Fruit fly (Drosophila melanogaster): ENCODE data around the gene RtcB.

RtcB gene

DNA sequence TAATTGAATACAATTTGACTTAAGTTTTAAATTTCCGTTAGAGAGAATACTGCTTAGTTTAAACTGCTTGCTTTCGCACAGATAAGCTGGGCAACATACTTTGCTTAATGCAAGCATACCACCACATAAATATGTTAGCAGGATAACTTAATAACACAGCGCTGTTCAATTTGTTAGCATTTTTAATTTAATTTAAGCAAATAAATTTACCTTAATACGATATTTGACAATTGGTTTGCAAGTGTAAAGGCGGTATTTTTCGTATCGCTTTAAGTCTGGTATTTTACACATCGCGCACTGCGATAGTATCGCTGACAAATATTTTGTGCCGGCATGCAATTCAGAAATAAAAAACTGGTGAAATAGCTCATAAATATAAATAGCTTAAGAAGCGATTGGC lies at the start of gene RtcB:
Gene RtcB, plus strand, starts transcription at position 301 of the 400 bp plus-strand sequence.
- TF ChIP-seq CG8478 (optimal IDR thresholded peaks at IDR 0.05) (no peak), CTCF (optimal IDR thresholded peaks at IDR 0.05) (peak; percentile 30 to 37)

DNA sequence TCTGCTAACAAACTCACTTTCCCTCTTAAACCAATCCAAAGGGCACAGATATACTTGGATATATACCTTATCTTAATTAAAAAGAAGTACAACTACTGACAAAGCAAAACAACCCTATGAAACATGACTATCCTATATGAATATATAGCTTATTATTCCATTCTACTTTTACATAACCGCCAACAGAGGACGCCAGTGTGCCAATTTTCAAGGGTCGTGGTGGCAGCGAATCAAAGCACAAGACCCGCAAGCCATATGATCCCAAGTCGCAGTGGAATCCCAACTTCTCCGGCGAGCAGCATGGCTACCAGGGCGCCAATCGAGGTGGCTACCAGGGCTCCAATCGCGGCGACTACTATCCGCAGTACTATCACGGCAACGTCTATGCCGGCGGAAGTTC lies 48.1 kb upstream of the RtcB start:
- TF ChIP-seq CTCF (optimal IDR thresholded peaks at IDR 0.05) (peak; percentile 59 to 67), CG8478 (optimal IDR thresholded peaks at IDR 0.05) (no peak)

DNA sequence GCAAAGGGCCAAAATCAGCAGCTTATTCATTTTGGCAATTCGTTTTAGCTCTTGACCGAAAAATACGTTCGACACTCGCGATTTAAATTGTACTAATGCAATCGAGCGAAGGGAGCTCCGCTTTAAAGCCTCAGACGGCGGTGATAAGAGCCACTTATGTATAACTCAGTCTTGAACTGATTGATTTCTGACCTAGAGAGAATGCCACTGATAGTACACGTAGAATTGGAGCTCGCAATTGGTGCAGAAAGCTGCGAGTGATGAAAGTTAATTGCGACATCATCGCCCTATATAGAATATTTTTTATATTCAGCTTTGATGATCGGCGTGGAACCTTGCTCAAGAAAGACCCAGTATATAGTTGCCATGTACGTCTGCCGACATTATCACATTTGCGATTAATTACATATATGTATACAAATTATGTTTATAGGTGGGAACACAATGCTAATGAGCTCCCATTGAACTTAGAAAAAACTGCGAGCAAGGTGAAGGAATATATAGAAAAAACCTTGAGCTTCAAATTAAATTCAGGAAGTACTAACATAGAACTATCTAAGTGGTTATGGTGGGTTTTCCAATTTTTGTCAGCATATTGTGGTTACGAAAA lies 44.2 kb upstream of the RtcB start, which contains the start of gene fon:
Gene fon, minus strand, starts transcription at position 100 of the 610 bp plus-strand sequence.
- TF ChIP-seq CG8478 (optimal IDR thresholded peaks at IDR 0.05), result no peak
- no peak for TF ChIP-seq CTCF (optimal IDR thresholded peaks at IDR 0.05)

DNA sequence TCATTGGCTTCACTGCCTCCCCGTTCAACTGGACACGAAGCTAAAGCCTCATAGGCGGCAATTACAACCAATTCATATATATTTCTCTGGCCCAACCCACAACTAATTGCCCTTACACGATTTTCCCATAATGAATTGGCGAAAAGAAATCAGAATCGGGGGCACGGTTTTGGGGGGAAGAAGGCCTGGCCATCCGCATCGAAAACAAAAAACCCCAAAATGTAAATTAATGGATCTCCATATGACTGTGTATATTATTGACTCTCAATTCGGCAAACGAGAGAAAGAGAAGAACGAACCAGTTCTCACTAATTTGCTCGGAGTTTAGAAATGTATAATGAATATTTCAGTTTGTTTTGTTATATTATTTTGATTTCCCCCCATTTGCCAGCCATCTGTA lies 41.5 kb upstream of the RtcB start:
- TF ChIP-seq CG8478 (optimal IDR thresholded peaks at IDR 0.05) (no peak), CTCF (optimal IDR thresholded peaks at IDR 0.05) (no peak)

DNA sequence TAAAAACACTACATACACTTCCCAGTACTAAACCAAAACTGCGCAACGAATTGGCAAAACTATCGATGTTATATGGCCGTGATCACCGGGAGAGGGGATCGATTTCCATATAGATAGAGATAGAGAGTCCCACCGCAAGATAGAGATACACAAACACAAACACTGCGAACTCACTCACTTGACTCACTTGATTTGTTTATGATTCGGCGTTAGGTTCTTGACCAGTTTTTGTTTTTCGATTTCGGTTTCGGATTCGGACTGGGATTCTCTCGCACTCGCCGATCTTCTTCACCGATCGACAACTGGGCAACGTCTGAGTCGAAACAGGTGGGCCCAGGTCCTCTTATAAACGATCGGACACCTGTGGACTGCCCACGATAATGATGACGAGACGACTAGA lies 40.7 kb upstream of the RtcB start, which contains the start of gene CG17549:
Gene CG17549, minus strand, starts transcription at position 327 of the 400 bp plus-strand sequence.
- TF ChIP-seq CG8478 (optimal IDR thresholded peaks at IDR 0.05) (no peak), CTCF (optimal IDR thresholded peaks at IDR 0.05) (no peak)

DNA sequence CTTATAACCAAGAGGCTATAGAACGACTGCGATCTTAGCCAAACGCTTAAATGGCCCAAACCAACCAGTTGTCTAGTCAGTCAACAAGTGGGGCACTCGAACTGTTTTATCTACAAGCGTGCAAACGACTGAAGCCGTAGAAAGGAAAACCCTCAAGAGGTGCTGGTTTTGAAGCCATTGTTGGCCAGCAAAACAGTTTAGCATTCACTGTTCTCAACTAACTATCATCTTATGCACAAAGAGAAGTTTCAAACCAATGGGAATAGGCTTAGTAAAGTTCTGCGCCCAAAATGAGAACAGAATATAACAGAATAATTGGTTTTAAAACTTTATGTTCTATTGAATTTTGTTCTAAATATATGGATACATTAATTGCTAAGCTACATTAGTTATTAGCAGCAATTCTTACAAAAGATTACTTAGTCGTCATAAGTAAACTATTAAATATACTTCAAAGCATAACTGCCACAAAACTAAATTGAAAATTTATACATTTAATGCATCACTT lies 36.7 kb upstream of the RtcB start, which contains the start of gene CG31798:
Gene CG31798, plus strand, starts transcription at position 458 of the 508 bp plus-strand sequence.
- TF ChIP-seq CG8478 (optimal IDR thresholded peaks at IDR 0.05) (no peak), CTCF (optimal IDR thresholded peaks at IDR 0.05) (peak; percentile 54 to 75)

DNA sequence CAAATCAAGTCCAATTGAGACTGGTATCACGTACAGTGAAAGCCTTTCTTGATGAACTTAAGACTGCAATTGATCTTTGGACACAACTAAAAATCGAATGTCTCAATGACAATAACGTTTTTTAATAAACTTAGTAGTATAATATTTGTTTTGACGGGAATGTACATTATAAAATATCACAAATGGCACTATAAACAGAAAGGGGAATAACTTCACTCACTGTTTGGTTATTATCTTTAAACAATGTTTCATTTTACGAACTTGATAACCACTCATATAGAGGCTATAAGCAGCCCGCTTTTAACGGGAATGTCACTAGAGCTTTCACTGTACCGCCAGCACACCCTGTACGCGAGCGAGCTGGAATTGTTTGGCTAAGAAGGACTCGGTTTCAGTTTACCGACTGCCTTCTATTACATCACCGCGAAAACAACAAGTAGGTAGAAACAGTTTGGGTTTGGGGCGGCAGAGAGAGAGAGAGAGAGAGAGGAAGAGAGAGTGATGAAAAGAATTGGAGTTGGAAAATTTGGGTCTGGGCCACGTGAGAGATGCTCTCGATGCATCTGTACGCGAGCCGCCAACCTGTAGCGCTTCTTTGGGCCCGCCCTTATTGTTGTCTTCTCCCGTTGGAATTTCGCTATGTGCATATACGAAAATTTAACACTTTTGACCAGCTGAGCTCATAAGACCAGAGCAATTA lies 32.7 kb upstream of the RtcB start:
- no peak for TF ChIP-seq CG8478 (optimal IDR thresholded peaks at IDR 0.05)
- TF ChIP-seq CTCF (optimal IDR thresholded peaks at IDR 0.05), result no peak

DNA sequence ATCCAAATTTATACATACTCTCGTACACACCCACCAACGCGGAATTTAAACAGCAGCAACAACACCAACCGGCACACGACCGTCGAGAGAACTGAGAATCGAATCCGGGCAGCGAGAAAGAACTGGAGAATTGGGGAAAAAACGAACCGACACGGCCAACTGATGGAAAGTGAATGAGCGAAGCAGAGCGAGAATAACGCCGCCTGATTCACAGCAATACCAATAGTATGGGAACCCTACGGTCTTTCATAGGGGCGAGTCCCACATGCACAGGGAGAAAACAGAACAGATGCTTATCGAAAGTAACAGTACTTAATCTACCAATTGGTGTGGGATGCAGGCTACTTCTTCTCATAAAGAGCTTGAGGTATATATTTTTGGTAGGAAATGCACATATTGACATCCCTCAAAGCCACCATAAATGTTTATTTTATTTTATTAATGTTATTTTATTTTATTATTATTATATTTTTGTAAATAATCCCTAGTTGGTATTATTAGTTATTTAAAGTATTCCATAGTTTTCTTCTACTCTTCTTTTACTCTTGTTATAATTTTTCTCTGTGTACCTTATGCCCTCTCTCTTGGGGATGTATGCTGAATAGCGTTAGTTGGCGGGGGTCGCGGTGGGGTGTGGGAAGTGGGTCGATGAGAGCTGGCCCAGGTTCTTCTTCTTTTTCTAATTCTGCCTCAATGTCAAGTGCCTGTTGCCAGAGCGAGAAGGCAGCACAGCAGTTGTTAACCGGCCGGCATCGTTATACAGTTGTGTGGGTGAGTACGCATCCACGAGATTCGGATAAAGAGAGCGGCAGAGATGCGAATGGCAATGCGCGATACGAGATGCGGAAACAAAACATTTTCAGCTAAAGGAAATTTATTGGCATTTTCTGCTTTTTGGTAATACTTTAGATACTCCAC lies 31.9 kb upstream of the RtcB start, which contains the start of gene CG17544:
Gene CG17544, minus strand, starts transcription at position 177 of the 918 bp plus-strand sequence.
- TF ChIP-seq CG8478 (optimal IDR thresholded peaks at IDR 0.05), result no peak
- TF ChIP-seq CTCF (optimal IDR thresholded peaks at IDR 0.05), result no peak

DNA sequence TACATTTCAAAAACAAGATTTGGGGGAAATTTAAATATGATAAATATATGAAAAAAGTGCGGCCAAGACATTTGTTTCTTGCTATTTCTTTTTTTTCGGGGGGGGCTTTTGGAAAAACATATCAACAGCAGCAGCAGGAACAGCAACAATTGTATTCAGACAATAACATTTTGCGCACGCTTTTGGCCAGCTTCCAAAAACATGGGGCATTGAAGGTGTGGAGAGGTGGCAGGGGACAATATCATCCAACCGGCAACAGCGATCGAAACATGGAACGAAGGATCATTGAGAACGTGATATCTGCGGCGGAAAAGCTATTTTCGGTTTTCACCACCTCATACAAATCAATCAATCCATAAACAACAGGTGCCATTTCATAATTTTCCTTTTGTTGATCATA lies 28.5 kb upstream of the RtcB start:
- TF ChIP-seq CG8478 (optimal IDR thresholded peaks at IDR 0.05) (no peak), CTCF (optimal IDR thresholded peaks at IDR 0.05) (no peak)

DNA sequence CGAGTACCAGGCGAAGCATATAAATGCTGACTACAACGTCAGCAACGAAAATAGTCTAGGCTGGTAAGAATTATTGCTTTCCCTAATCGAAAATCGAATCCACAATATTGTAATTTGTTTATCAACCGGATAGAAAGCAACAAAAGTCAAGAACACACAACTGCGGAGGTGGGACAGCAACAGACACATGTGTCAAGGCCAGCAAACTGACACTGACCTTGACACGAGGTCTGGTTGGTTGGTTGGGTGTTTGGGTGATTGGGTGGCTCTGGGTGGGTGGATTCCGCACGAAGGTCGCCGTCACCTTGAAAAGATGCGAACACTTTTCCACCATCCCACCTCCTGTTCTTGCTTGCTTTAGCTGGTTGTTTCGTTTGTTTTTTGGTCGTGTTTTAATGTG lies 27.8 kb upstream of the RtcB start:
- no peak for TF ChIP-seq CG8478 (optimal IDR thresholded peaks at IDR 0.05)
- TF ChIP-seq CTCF (optimal IDR thresholded peaks at IDR 0.05), result no peak

DNA sequence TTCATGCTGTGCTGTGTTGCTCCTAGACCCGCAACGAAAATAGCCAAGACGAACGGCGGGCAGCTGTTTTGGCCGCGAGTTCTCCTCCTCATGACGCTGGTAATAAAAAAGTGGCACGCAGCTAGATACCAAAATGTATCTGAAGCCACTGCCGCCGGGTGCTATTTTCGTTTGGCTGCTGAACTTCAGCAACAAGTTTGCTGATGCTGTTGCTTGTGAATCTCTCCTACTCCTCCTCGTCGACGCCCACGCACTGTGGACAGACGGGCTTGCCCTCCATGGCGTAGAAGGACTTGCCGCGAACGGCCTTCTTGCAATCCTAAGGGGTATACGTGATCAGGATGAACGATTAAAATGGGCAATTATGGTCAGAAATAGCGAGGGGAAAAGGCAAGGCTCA lies 27.0 kb upstream of the RtcB start:
- TF ChIP-seq CG8478 (optimal IDR thresholded peaks at IDR 0.05), result no peak
- TF ChIP-seq CTCF (optimal IDR thresholded peaks at IDR 0.05), result no peak

DNA sequence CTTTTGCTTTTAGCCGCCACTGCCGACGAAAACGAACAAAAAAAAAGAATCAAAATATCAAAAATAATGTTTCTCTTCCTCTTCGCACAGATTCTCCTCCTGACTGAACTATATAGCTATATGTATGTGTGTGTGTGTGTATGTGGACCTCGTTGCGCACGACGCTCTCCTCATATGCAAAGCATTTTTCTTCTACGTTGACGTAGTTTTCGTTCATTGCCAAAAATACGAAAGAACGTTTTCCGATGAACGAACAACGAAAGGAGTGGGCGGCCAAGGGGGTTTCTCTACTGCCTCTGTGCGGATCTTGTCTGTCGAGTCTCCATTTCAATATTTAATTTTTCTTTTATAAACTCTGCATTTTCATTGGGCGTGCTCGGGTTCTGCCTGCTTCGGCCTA lies 25.6 kb upstream of the RtcB start:
- no peak for TF ChIP-seq CG8478 (optimal IDR thresholded peaks at IDR 0.05)
- TF ChIP-seq CTCF (optimal IDR thresholded peaks at IDR 0.05), result no peak

DNA sequence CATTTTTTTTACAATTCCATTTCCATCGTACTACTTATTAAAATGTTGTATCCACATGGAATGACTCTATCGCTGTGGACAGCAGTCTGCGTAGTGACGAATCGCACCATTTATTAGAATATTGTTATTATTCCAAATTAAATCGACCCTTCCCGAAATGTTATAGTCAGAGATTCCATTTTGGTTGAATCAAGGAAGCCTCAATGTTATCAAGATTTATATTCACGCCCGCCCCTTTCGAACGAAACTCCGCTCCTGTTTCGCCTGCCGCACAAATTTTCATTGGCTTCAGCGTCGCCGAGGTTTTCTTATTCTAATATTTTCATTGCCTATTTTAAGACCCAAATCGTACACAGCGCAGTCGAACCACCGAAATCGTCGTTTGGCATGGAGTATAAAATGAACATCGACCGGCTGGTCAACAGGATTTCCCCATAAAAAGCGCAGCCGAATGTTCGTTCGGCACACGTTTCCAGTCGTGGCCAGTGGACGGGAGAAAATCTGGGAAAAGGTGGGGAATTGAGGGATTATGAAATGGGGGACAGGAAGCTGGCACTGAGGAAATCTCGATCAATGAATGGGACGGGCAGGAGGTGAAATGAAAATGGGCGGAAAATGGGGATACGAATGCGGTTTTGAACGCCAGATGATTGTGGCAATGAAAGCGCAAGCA lies 24.6 kb upstream of the RtcB start:
- TF ChIP-seq CTCF (optimal IDR thresholded peaks at IDR 0.05) (no peak), CG8478 (optimal IDR thresholded peaks at IDR 0.05) (no peak)

DNA sequence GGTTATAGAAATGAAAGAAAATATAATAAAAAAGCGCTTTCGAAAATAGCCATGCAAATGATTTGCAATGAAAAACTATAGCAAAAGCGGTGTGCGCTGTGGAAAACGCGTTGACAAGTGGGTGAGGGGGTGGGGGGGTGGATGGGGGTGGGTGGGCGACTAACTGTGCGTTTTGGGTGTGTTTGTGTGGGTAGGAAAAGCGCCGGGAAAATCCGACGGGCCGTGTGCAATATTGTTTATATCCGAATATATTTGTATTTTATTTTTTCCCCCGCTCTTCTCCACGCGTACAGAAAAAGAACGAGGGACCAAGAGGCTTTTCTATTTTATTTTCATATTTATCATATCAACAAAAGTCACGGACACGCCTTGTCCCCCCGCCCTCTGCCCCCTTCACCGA lies 24.0 kb upstream of the RtcB start:
- TF ChIP-seq CTCF (optimal IDR thresholded peaks at IDR 0.05) (no peak), CG8478 (optimal IDR thresholded peaks at IDR 0.05) (no peak)
